Fruit fly (Drosophila melanogaster) whole organism, embryonic: ENCODE measurements around the gene CG11085.

Experiments used
- Adf1 ChIP-seq: fragments of 200-800 bp; sonication (Bioruptor generic); IDR thresholded peaks from 2 replicates; pipeline ENCODE4 v1.3.6; 2022; ENCODE audit warnings: missing biosample characterization, missing genetic modification characterization
- Atf3 ChIP-seq: fragments of 200-800 bp; sonication (Bioruptor generic); optimal IDR thresholded peaks from 3 replicates; lab custom pipeline; 2016; ENCODE audit warnings: missing biosample characterization, missing genetic modification characterization
- CG11456 ChIP-seq: fragments of 200-800 bp; sonication (Bioruptor generic); IDR thresholded peaks from 3 replicates; pipeline ENCODE4 v1.3.6; 2022; ENCODE audit warnings: missing biosample characterization, missing genetic modification characterization
- CG11504 ChIP-seq: fragments of 200-800 bp; sonication (Bioruptor generic); optimal IDR thresholded peaks from 3 replicates; lab custom pipeline; 2019; ENCODE audit warnings: missing biosample characterization, mild to moderate bottlenecking, missing genetic modification characterization, moderate library complexity
- CG11560 ChIP-seq: fragments of 200-800 bp; sonication (Bioruptor generic); IDR thresholded peaks from 3 replicates; pipeline ENCODE4 v1.3.6; 2022; ENCODE audit warnings: missing biosample characterization, missing genetic modification characterization
- CG13624 ChIP-seq: fragments of 200-800 bp; sonication (Bioruptor generic); optimal IDR thresholded peaks from 2 replicates; lab custom pipeline; 2016; ENCODE audit warnings: missing biosample characterization, missing genetic modification characterization
- CG13894 ChIP-seq: fragments of 200-800 bp; sonication (Bioruptor generic); optimal IDR thresholded peaks from 3 replicates; lab custom pipeline; 2018; ENCODE audit warnings: missing biosample characterization, mild to moderate bottlenecking, missing genetic modification characterization, moderate library complexity
- CG14014 ChIP-seq: fragments of 200-800 bp; sonication (Bioruptor generic); IDR thresholded peaks from 2 replicates; pipeline ENCODE4 v1.3.6; 2022; ENCODE audit warnings: missing biosample characterization, missing genetic modification characterization
- CG1792 ChIP-seq: fragments of 200-800 bp; sonication (Bioruptor generic); optimal IDR thresholded peaks from 2 replicates; lab custom pipeline; 2016; ENCODE audit warnings: missing biosample characterization, missing genetic modification characterization
- CG18476 ChIP-seq: fragments of 200-800 bp; sonication (Bioruptor generic); optimal IDR thresholded peaks from 2 replicates; lab custom pipeline; 2016; ENCODE audit warnings: missing biosample characterization, mild to moderate bottlenecking, missing genetic modification characterization
- CG18599 ChIP-seq: fragments of 200-800 bp; sonication (Bioruptor generic); optimal IDR thresholded peaks from 3 replicates; lab custom pipeline; 2017; ENCODE audit warnings: missing biosample characterization, missing genetic modification characterization, mild to moderate bottlenecking, moderate library complexity, missing genetic modification reagents
- CG2120 ChIP-seq: fragments of 200-800 bp; sonication (Bioruptor generic); optimal IDR thresholded peaks from 3 replicates; lab custom pipeline; 2016; ENCODE audit warnings: missing biosample characterization, missing genetic modification characterization
- CG2199 ChIP-seq: fragments of 200-800 bp; sonication (Bioruptor generic); IDR thresholded peaks from 3 replicates; pipeline ENCODE4 v1.3.6; 2022; ENCODE audit warnings: missing biosample characterization, missing genetic modification characterization
- CG2678 ChIP-seq: fragments of 200-800 bp; sonication (Bioruptor generic); optimal IDR thresholded peaks from 3 replicates; lab custom pipeline; 2019; ENCODE audit warnings: missing biosample characterization, mild to moderate bottlenecking, missing genetic modification characterization, moderate library complexity
- CG2712 ChIP-seq: fragments of 200-800 bp; optimal IDR thresholded peaks from 3 replicates; lab custom pipeline; 2019; ENCODE audit warnings: missing biosample characterization, mild to moderate bottlenecking, missing genetic modification characterization, moderate library complexity
- CG30020 ChIP-seq: fragments of 200-800 bp; optimal IDR thresholded peaks from 2 replicates; lab custom pipeline; 2019; ENCODE audit warnings: missing biosample characterization, mild to moderate bottlenecking, missing genetic modification characterization, moderate library complexity
- CG3281 ChIP-seq: fragments of 200-800 bp; sonication (Bioruptor generic); optimal IDR thresholded peaks from 3 replicates; lab custom pipeline; 2017; ENCODE audit warnings: missing biosample characterization, mild to moderate bottlenecking, missing genetic modification characterization
- CG4617 ChIP-seq: fragments of 200-800 bp; sonication (Bioruptor generic); optimal IDR thresholded peaks from 3 replicates; lab custom pipeline; 2016; ENCODE audit warnings: missing biosample characterization, missing genetic modification characterization, borderline replicate concordance
- CG8388 ChIP-seq: fragments of 200-800 bp; sonication (Bioruptor generic); optimal IDR thresholded peaks from 2 replicates; lab custom pipeline; 2019; ENCODE audit warnings: missing biosample characterization, mild to moderate bottlenecking, missing genetic modification characterization, moderate library complexity
- CG8944 ChIP-seq: fragments of 200-800 bp; sonication (Bioruptor generic); optimal IDR thresholded peaks from 3 replicates; lab custom pipeline; 2016; ENCODE audit warnings: missing biosample characterization, missing genetic modification characterization
- Fer3 ChIP-seq: fragments of 200-800 bp; sonication (Bioruptor generic); optimal IDR thresholded peaks from 2 replicates; lab custom pipeline; 2018; ENCODE audit warnings: missing biosample characterization, mild to moderate bottlenecking, missing genetic modification characterization, moderate library complexity
- H15 ChIP-seq: fragments of 200-800 bp; sonication (Bioruptor generic); IDR thresholded peaks from 3 replicates; pipeline ENCODE4 v1.3.6; 2022; ENCODE audit warnings: missing biosample characterization, missing genetic modification characterization
- Med ChIP-seq: fragments of 200-800 bp; sonication (Bioruptor generic); peaks from one replicate; lab custom pipeline; 2016; ENCODE audit warnings: missing biosample characterization, missing genetic modification characterization, mild to moderate bottlenecking, inconsistent platforms, moderate library complexity
- NC2α ChIP-seq: fragments of 200-800 bp; sonication (Bioruptor generic); optimal IDR thresholded peaks from 2 replicates; lab custom pipeline; 2016; ENCODE audit warnings: missing biosample characterization, missing genetic modification characterization
- ap ChIP-seq: fragments of 200-800 bp; sonication (Bioruptor generic); IDR thresholded peaks from 2 replicates; pipeline ENCODE4 v1.3.6; 2022; ENCODE audit warnings: missing biosample characterization, missing genetic modification characterization
- bsh ChIP-seq, 2 experiments: fragments of 200-800 bp; sonication (Bioruptor generic); optimal IDR thresholded peaks; 2 replicates each; lab custom pipeline; 2017 to 2018; ENCODE audit warnings: mild to moderate bottlenecking in 2 of 2, missing biosample characterization in 2 of 2, missing genetic modification characterization in 2 of 2, moderate library complexity in 1 of 2
- cg ChIP-seq: fragments of 200-800 bp; sonication (Bioruptor generic); optimal IDR thresholded peaks from 3 replicates; lab custom pipeline; 2019; ENCODE audit warnings: missing biosample characterization, mild to moderate bottlenecking, missing genetic modification characterization, moderate library complexity
- chinmo ChIP-seq: fragments of 200-800 bp; sonication (Bioruptor generic); IDR thresholded peaks from 4 replicates; pipeline ENCODE4 v1.3.6; 2022; ENCODE audit warnings: missing biosample characterization, missing genetic modification characterization; ENCODE audit not compliant: partially characterized antibody
- ci ChIP-seq: fragments of 200-800 bp; sonication (Bioruptor generic); IDR thresholded peaks from 3 replicates; pipeline ENCODE4 v1.3.6; 2022; ENCODE audit warnings: missing biosample characterization, missing genetic modification characterization
- danr ChIP-seq: fragments of 200-800 bp; sonication (Bioruptor generic); IDR thresholded peaks from 2 replicates; pipeline ENCODE4 v1.3.6; 2022; ENCODE audit warnings: missing biosample characterization, missing genetic modification characterization
- dati ChIP-seq: fragments of 200-800 bp; sonication (Bioruptor generic); IDR thresholded peaks from 2 replicates; pipeline ENCODE4 v1.3.6; 2022; ENCODE audit warnings: missing biosample characterization, missing genetic modification characterization
- dmrt99B ChIP-seq: fragments of 200-800 bp; sonication (Bioruptor generic); optimal IDR thresholded peaks from 2 replicates; lab custom pipeline; 2018; ENCODE audit warnings: missing biosample characterization, mild to moderate bottlenecking, missing genetic modification characterization, moderate library complexity
- gem ChIP-seq: fragments of 200-800 bp; sonication (Bioruptor generic); optimal IDR thresholded peaks from 2 replicates; lab custom pipeline; 2019; ENCODE audit warnings: missing biosample characterization, mild to moderate bottlenecking, missing genetic modification characterization, moderate library complexity
- kah ChIP-seq: fragments of 200-800 bp; sonication (Bioruptor generic); optimal IDR thresholded peaks from 2 replicates; lab custom pipeline; 2018; ENCODE audit warnings: missing biosample characterization, mild to moderate bottlenecking, missing genetic modification characterization
- lab ChIP-seq: fragments of 200-800 bp; sonication (Bioruptor generic); optimal IDR thresholded peaks from 3 replicates; lab custom pipeline; 2017; ENCODE audit warnings: missing biosample characterization, missing genetic modification characterization, mild to moderate bottlenecking, moderate library complexity, missing genetic modification reagents
- lbe ChIP-seq: fragments of 200-800 bp; sonication (Bioruptor generic); optimal IDR thresholded peaks from 2 replicates; lab custom pipeline; 2016; ENCODE audit warnings: missing biosample characterization, mild to moderate bottlenecking, missing genetic modification characterization
- nerfin-1 ChIP-seq: fragments of 200-800 bp; sonication (Bioruptor generic); optimal IDR thresholded peaks from 3 replicates; lab custom pipeline; 2019; ENCODE audit warnings: missing biosample characterization, mild to moderate bottlenecking, missing genetic modification characterization, moderate library complexity
- row ChIP-seq: fragments of 200-800 bp; sonication (Bioruptor generic); IDR thresholded peaks from 3 replicates; pipeline ENCODE4 v1.3.6; 2022; ENCODE audit warnings: missing biosample characterization, missing genetic modification characterization
- scrt ChIP-seq: fragments of 200-800 bp; sonication (Bioruptor generic); optimal IDR thresholded peaks from 2 replicates; lab custom pipeline; 2018; ENCODE audit warnings: missing biosample characterization, mild to moderate bottlenecking, missing genetic modification characterization, moderate library complexity
- sens ChIP-seq: fragments of 200-800 bp; sonication (Bioruptor generic); peaks from one replicate; lab custom pipeline; 2016; ENCODE audit warnings: missing biosample characterization, missing genetic modification characterization
- so ChIP-seq: fragments of 200-800 bp; sonication (Bioruptor generic); IDR thresholded peaks from 3 replicates; pipeline ENCODE4 v1.3.6; 2022; ENCODE audit warnings: missing biosample characterization, missing genetic modification characterization
- sqz ChIP-seq: fragments of 200-800 bp; sonication (Bioruptor generic); optimal IDR thresholded peaks from 3 replicates; lab custom pipeline; 2018; ENCODE audit warnings: missing biosample characterization, mild to moderate bottlenecking, missing genetic modification characterization
- ssp ChIP-seq: fragments of 200-800 bp; sonication (Bioruptor generic); IDR thresholded peaks from 2 replicates; pipeline ENCODE4 v1.3.6; 2022; ENCODE audit warnings: missing biosample characterization, missing genetic modification characterization
- tap ChIP-seq: fragments of 200-800 bp; optimal IDR thresholded peaks from 3 replicates; lab custom pipeline; 2019; ENCODE audit warnings: missing biosample characterization, mild to moderate bottlenecking, missing genetic modification characterization, moderate library complexity
- zf30C ChIP-seq: fragments of 200-800 bp; sonication (Bioruptor generic); optimal IDR thresholded peaks from 3 replicates; lab custom pipeline; 2018; ENCODE audit warnings: missing biosample characterization, mild to moderate bottlenecking, missing genetic modification characterization
- zfh1 ChIP-seq: fragments of 200-800 bp; sonication (Bioruptor generic); IDR thresholded peaks from 3 replicates; pipeline ENCODE4 v1.3.6; 2022; ENCODE audit warnings: missing biosample characterization, missing genetic modification characterization

The CG11085 gene

dm6 chrX:12582984-12583869 lies 32.9 kb upstream of the CG11085 start, which contains the start of gene Pits (continued):
- TF ChIP-seq CG8944 (GFP tag; lab: Kevin White, UChicago) (no peak), nerfin-1 (tag; lab: Kevin White, UChicago) (peak; percentile 48)

dm6 chrX:12583870-12584390 lies 32.2 kb upstream of the CG11085 start:
- TF ChIP-seq CG2712 (tag; lab: Kevin White, UChicago), result peak; percentile 2
- TF ChIP-seq CG2199, result no peak
- TF ChIP-seq CG14014 (GFP tag; lab: Robert Waterston, UW), result peak; percentile 35; the same call in 1 of the 2 replicates
- TF ChIP-seq danr (GFP tag; lab: Robert Waterston, UW), result no peak
- TF ChIP-seq dmrt99B, result peak; percentile 20
- TF ChIP-seq ap, result no peak
- 0 out of 4 replicates have a peak, but pooled peaks have one; percentile 44 for TF ChIP-seq chinmo (GFP tag; lab: Robert Waterston, UW)
- TF ChIP-seq CG18599 (GFP tag; lab: Kevin White, UChicago), result peak; percentile 60
- TF ChIP-seq ssp (GFP tag; lab: Robert Waterston, UW), result no peak
- TF ChIP-seq Med (GFP tag; lab: Kevin White, UChicago), result peak; percentile 67
- peak; percentile 1 for TF ChIP-seq cg (GFP tag; lab: Kevin White, UChicago)
- TF ChIP-seq dati, result no peak
- peak; percentile 28; the same call in 1 of the 3 replicates for TF ChIP-seq ci
- no peak for TF ChIP-seq CG4617
- TF ChIP-seq CG2678 (tag; lab: Kevin White, UChicago), result peak; percentile 27
- TF ChIP-seq H15 (GFP tag; lab: Robert Waterston, UW), result 0 out of 3 replicates have a peak, but pooled peaks have one; percentile 8
- TF ChIP-seq tap (tag; lab: Kevin White, UChicago), result no peak
- TF ChIP-seq CG11504 (tag; lab: Kevin White, UChicago), result peak; percentile 21
- TF ChIP-seq CG18476 (GFP tag; lab: Kevin White, UChicago), result peak; percentile 3
- TF ChIP-seq nerfin-1 (tag; lab: Kevin White, UChicago), result peak; percentile 56
- TF ChIP-seq CG8388 (GFP tag; lab: Kevin White, UChicago), result peak; percentile 47
- TF ChIP-seq CG30020, result no peak
- TF ChIP-seq Atf3 (GFP tag; lab: Kevin White, UChicago), result no peak
- no peak for TF ChIP-seq CG11560 (tag; lab: Robert Waterston, UW)
- TF ChIP-seq CG1792 (GFP tag; lab: Kevin White, UChicago), result no peak
- TF ChIP-seq Fer3, result peak; percentile 7
- TF ChIP-seq CG2120 (GFP tag; lab: Kevin White, UChicago), result peak; percentile 22
- peak; percentile 25 for TF ChIP-seq CG13894 (tag; lab: Kevin White, UChicago)
- TF ChIP-seq lab (GFP tag; lab: Kevin White, UChicago), result peak; percentile 49
- no peak for TF ChIP-seq Adf1 (GFP tag; lab: Robert Waterston, UW)
- TF ChIP-seq kah (GFP tag; lab: Kevin White, UChicago), result no peak
- TF ChIP-seq NC2α (GFP tag; lab: Kevin White, UChicago), result no peak
- peak; percentile 66 for TF ChIP-seq sens
- no peak for TF ChIP-seq CG11456 (GFP tag; lab: Robert Waterston, UW)
- TF ChIP-seq gem (tag; lab: Kevin White, UChicago), result peak; percentile 30
- TF ChIP-seq CG13624 (GFP tag; lab: Kevin White, UChicago), result no peak
- peak; percentile 25 for TF ChIP-seq CG3281
- no peak for TF ChIP-seq lbe (GFP tag; lab: Kevin White, UChicago)
- no peak for TF ChIP-seq zf30C
- TF ChIP-seq bsh (GFP tag; optimal IDR thresholded peaks at IDR 0.05; lab: Kevin White, UChicago), result no peak
- no peak for TF ChIP-seq so (GFP tag; lab: Robert Waterston, UW)
- no peak for TF ChIP-seq zfh1
- TF ChIP-seq scrt (GFP tag; lab: Kevin White, UChicago), result no peak
- TF ChIP-seq sqz (GFP tag; lab: Kevin White, UChicago), result peak; percentile 68
- 0 out of 3 replicates have a peak, but pooled peaks have one; percentile 20 for TF ChIP-seq row (GFP tag; lab: Robert Waterston, UW)
